Fruit fly (Drosophila melanogaster): ENCODE results near the gene CG10650.
A peak's percentile ranks its signal among the peaks of the same experiment; 100 is the strongest.

- TF ChIP-seq pan (optimal IDR thresholded peaks at IDR 0.05): peak; percentile 63
- TF ChIP-seq Dll (optimal IDR thresholded peaks at IDR 0.05): no peak
- no peak for TF ChIP-seq usp (GFP tag; optimal IDR thresholded peaks at IDR 0.05)
Observed at dm6 chr2L:18966844-18967243, 28.9 kb downstream of the CG10650 start.
